Worm (Caenorhabditis elegans) whole organism, early embryonic: Measurements from ENCODE around the gene F08G5.3.

Experiments
- B0310.2 ChIP-seq: sonication (generic microtip); optimal IDR thresholded peaks from 2 replicates; lab custom pipeline; 2016; ENCODE audit warnings: mild to moderate bottlenecking, missing genetic modification characterization, missing compliant biosample characterization
- F13C5.2 ChIP-seq: sonication (generic microtip); optimal IDR thresholded peaks from 2 replicates; lab custom pipeline; 2017; ENCODE audit warnings: mild to moderate bottlenecking, missing genetic modification characterization, inconsistent platforms, missing compliant biosample characterization
- aly-1 ChIP-seq: sonication (generic microtip); optimal IDR thresholded peaks from 2 replicates; lab custom pipeline; 2016; ENCODE audit warnings: missing genetic modification characterization, missing compliant biosample characterization
- ama-1 ChIP-seq: fragments of 150-350 bp; optimal IDR thresholded peaks from 2 replicates; lab custom pipeline; 2014
- ceh-13 ChIP-seq: fragments of 200-800 bp; sonication (Bioruptor generic); optimal IDR thresholded peaks from 2 replicates; lab custom pipeline; 2018; ENCODE audit warnings: mild to moderate bottlenecking, missing genetic modification characterization, missing compliant biosample characterization
- ceh-36 ChIP-seq: sonication (generic microtip); optimal IDR thresholded peaks from 2 replicates; lab custom pipeline; 2016; ENCODE audit warnings: missing genetic modification characterization, inconsistent platforms, missing compliant biosample characterization
- ets-7 ChIP-seq: sonication (generic microtip); optimal IDR thresholded peaks from 2 replicates; lab custom pipeline; 2016; ENCODE audit warnings: missing genotype, missing genetic modification characterization, missing compliant biosample characterization
- flt-1 ChIP-seq: fragments of 200-800 bp; sonication (Bioruptor generic); IDR thresholded peaks from 2 replicates; pipeline ENCODE4 v1.3.6; 2022; ENCODE audit warnings: missing genetic modification characterization, missing compliant biosample characterization
- hmbx-1 ChIP-seq: sonication (generic microtip); optimal IDR thresholded peaks from 2 replicates; lab custom pipeline; 2016; ENCODE audit warnings: mild to moderate bottlenecking, missing genetic modification characterization, missing compliant biosample characterization
- hmg-4 ChIP-seq: fragments of 200-800 bp; sonication (Bioruptor generic); optimal IDR thresholded peaks from 2 replicates; lab custom pipeline; 2018; ENCODE audit warnings: mild to moderate bottlenecking, missing genetic modification characterization, missing compliant biosample characterization
- hnd-1 ChIP-seq: sonication (generic microtip); optimal IDR thresholded peaks from 2 replicates; lab custom pipeline; 2016; ENCODE audit warnings: missing genetic modification characterization, missing compliant biosample characterization
- pes-1 ChIP-seq: fragments of 200-800 bp; sonication (Bioruptor generic); IDR thresholded peaks from 2 replicates; pipeline ENCODE4 v1.3.6; 2022; ENCODE audit warnings: missing genetic modification reagents, missing genetic modification characterization, missing compliant biosample characterization
- scrt-1 ChIP-seq: fragments of 200-800 bp; sonication (Bioruptor generic); IDR thresholded peaks from 2 replicates; pipeline ENCODE4 v1.3.6; 2022; ENCODE audit warnings: missing genetic modification characterization, missing compliant biosample characterization
- sea-1 ChIP-seq: fragments of 200-800 bp; sonication (Bioruptor generic); conservative IDR thresholded peaks from 2 replicates; pipeline ENCODE4 v1.3.6; 2022; ENCODE audit warnings: missing genetic modification characterization, missing compliant biosample characterization
- tbx-11 ChIP-seq: fragments of 200-800 bp; sonication (Bioruptor generic); IDR thresholded peaks from 2 replicates; pipeline ENCODE4 v1.3.6; 2022; ENCODE audit warnings: missing genetic modification characterization, missing compliant biosample characterization
- tbx-37 ChIP-seq: fragments of 200-800 bp; sonication (Bioruptor generic); conservative IDR thresholded peaks from 2 replicates; pipeline ENCODE4 v1.3.6; 2022; ENCODE audit warnings: missing genetic modification reagents, missing genetic modification characterization, missing compliant biosample characterization
- tra-4 ChIP-seq: sonication (generic microtip); optimal IDR thresholded peaks from 2 replicates; lab custom pipeline; 2017; ENCODE audit warnings: missing genetic modification characterization, missing compliant biosample characterization

The F08G5.3 gene

DNA sequence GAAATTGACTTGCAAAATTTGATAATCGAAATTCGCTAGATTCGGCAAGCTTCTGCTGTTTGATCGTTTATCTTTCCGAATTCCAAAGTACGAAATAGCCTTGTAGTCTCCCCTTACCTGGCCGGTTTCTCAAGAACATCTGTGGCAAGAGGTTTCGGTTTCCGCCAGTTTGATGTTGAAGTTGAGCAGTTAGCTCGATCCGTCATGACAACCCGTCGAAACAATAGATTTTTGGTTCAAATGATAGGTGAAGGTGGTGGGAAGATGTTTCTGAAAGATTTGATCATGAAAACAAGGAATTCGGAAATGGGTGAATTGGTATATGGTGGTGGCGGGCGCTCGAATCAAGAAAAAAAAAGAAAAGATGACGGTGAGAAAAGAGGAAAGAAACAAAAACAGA, 18.9 kb downstream of the F08G5.3 start, which contains the start of gene acs-20:
Gene acs-20 (minus strand): TSS at position 270 of the 400 bp plus-strand sequence.
- TF ChIP-seq hnd-1 (tag; lab: Kevin White, UChicago) = no peak
- TF ChIP-seq ceh-13 = no peak
- TF ChIP-seq sea-1 (GFP tag; lab: Robert Waterston, UW) = no peak
- no peak for TF ChIP-seq scrt-1 (GFP tag; lab: Robert Waterston, UW)
- TF ChIP-seq hmg-4 (GFP tag; lab: Kevin White, UChicago) = no peak
- no peak for TF ChIP-seq tbx-37 (GFP tag; lab: Robert Waterston, UW)
- TF ChIP-seq ets-7 = no peak
- no peak for TF ChIP-seq ama-1 (lab: Kevin White, UChicago)
- TF ChIP-seq B0310.2 (tag; lab: Kevin White, UChicago) = no peak
- no peak for TF ChIP-seq ceh-36 (tag; lab: Kevin White, UChicago)
- no peak for TF ChIP-seq tra-4
- no peak for TF ChIP-seq flt-1
- no peak for TF ChIP-seq F13C5.2
- TF ChIP-seq aly-1 (tag; lab: Kevin White, UChicago) = no peak
- TF ChIP-seq hmbx-1 (tag; lab: Kevin White, UChicago) = no peak
- TF ChIP-seq tbx-11 (GFP tag; lab: Robert Waterston, UW) = no peak
- TF ChIP-seq pes-1 (GFP tag; lab: Robert Waterston, UW) = no peak

DNA sequence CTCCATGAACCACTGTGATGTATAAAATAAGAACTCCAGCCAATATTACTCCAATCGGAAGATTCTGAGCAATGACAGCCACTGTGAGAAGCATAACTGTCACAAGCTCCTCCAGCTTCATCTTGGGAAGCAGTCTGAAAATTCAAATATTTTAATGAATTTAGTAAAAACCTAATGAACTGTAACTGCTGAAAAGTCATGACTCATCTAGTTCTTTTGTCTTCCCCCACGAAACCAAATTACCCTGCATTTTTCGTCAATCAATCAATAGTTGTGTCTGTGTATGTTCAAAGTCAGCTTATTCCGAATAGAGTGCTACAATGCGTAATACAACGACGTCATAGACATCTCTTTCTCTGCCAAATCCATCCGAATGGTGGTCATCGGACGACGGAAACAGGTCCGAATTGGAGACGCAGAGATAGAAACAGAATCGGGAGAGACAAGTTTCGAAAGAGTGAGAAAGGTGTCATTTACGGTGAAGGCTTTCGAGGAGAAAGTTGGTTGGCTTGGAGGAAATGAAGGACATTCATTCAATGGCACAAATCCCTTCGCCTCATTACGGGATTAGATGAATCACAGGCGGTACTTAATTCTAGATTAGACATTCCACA, 20.6 kb downstream of the F08G5.3 start:
- no peak for TF ChIP-seq hmg-4 (GFP tag; lab: Kevin White, UChicago)
- TF ChIP-seq tbx-37 (GFP tag; lab: Robert Waterston, UW) = no peak
- no peak for TF ChIP-seq sea-1 (GFP tag; lab: Robert Waterston, UW)
- TF ChIP-seq scrt-1 (GFP tag; lab: Robert Waterston, UW) = no peak
- no peak for TF ChIP-seq aly-1 (tag; lab: Kevin White, UChicago)

DNA sequence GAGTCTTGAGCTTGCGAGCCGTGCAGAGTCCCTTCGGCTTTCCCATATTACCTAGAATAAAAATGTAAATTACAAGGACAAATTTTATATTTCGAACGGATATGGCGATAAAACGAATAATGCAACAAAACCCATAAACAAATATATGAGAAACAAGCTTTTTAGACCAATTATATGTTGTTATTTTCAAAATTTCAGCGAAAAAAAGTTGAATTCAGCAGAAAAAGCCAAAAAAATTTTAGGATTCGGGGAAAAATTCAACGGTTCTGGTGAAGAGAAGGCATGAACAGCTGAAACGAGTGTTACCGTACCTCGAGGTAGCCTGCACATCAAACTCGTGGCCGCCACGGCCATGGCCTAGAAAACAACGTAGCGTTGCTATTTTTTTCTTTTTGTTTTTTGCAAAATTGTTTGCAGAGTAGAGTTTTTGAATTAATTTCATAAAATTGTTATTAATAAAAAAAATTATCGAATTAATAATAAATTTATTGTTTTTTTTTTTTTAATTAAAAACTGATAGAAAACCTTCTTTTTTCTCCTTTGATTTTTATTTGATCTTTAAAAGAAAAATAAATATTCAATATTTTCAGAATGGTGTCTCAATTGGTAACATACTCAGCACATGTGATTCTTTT, 26.3 kb downstream of the F08G5.3 start, which contains the start of the genes rps-23 and dpm-3:
Gene rps-23 (minus strand): TSS at position 51 of the 635 bp plus-strand sequence.
Gene dpm-3 (plus strand): TSS at position 585 of the 635 bp plus-strand sequence.
- TF ChIP-seq flt-1 (peak; percentile 59), ceh-36 (tag; lab: Kevin White, UChicago) (peak; percentile 2), B0310.2 (tag; lab: Kevin White, UChicago) (peak; percentile 15), tbx-37 (GFP tag; lab: Robert Waterston, UW) (peak; percentile 83), tbx-11 (GFP tag; lab: Robert Waterston, UW) (peak; percentile 57; the same call in 1 of the 2 replicates), F13C5.2 (peak; percentile 52), ceh-13 (no peak), hnd-1 (tag; lab: Kevin White, UChicago) (peak; percentile 11), pes-1 (GFP tag; lab: Robert Waterston, UW) (peak; percentile 83), aly-1 (tag; lab: Kevin White, UChicago) (no peak), hmg-4 (GFP tag; lab: Kevin White, UChicago) (peak; percentile 29), ama-1 (lab: Kevin White, UChicago) (no peak)

DNA sequence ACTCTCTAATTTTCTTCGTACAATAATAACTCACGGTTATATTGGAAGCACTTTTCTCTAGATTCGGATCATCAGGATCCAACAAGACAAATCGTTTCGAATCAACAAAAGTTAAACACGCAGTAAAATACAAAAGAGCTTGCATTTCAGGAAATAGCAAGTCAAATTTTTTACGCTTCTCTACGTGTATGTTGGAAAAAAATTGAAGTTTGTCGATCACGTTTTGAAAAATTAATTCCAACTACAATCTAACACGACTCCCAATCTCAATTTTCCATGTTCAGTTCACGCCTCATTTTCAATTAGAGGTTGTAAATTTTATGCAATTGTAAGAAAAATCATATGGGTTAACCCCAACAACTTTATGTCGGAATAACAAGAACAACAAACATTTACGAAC, 27.4 kb downstream of the F08G5.3 start, which contains the start of gene spe-45:
Gene spe-45 (minus strand): TSS at position 145 of the 400 bp plus-strand sequence.
- no peak for TF ChIP-seq hmbx-1 (tag; lab: Kevin White, UChicago)
- no peak for TF ChIP-seq ceh-36 (tag; lab: Kevin White, UChicago)
- no peak for TF ChIP-seq ama-1 (lab: Kevin White, UChicago)
- TF ChIP-seq tbx-37 (GFP tag; lab: Robert Waterston, UW) = no peak
- no peak for TF ChIP-seq F13C5.2
- TF ChIP-seq tbx-11 (GFP tag; lab: Robert Waterston, UW) = no peak
- no peak for TF ChIP-seq hnd-1 (tag; lab: Kevin White, UChicago)
- TF ChIP-seq sea-1 (GFP tag; lab: Robert Waterston, UW) = no peak
- no peak for TF ChIP-seq tra-4
- no peak for TF ChIP-seq ets-7
- TF ChIP-seq pes-1 (GFP tag; lab: Robert Waterston, UW) = no peak
- no peak for TF ChIP-seq hmg-4 (GFP tag; lab: Kevin White, UChicago)
- TF ChIP-seq flt-1 = no peak

DNA sequence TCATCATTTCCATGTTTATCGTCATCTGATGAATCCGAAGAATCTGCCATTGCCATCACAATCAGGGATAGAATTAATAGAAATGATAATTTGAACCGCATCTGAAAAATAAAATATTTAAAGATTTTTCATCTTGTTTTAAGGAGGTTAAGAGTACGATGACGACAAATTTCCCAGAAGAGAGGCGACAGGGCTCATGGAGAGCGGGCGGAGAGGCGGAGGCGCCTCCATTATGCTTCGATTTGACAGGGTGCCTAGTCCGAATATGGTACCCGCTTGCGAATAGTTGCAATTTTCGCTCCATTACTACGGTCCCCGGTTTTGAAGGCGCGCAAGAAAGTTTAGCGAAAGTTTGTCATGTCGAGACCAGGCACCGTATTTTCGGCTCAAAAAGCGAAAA, 32.3 kb downstream of the F08G5.3 start, which contains the start of gene F28D1.6:
Gene F28D1.6 (minus strand): TSS at position 101 of the 400 bp plus-strand sequence.
- TF ChIP-seq hmbx-1 (tag; lab: Kevin White, UChicago) = no peak
- TF ChIP-seq B0310.2 (tag; lab: Kevin White, UChicago) = no peak
- TF ChIP-seq tbx-11 (GFP tag; lab: Robert Waterston, UW) = no peak
- TF ChIP-seq flt-1 = no peak
- TF ChIP-seq hnd-1 (tag; lab: Kevin White, UChicago) = no peak
- no peak for TF ChIP-seq tra-4
- TF ChIP-seq F13C5.2 = no peak
- TF ChIP-seq ama-1 (lab: Kevin White, UChicago) = no peak
- no peak for TF ChIP-seq ceh-36 (tag; lab: Kevin White, UChicago)
- no peak for TF ChIP-seq ets-7
- no peak for TF ChIP-seq tbx-37 (GFP tag; lab: Robert Waterston, UW)
- no peak for TF ChIP-seq sea-1 (GFP tag; lab: Robert Waterston, UW)
- TF ChIP-seq hmg-4 (GFP tag; lab: Kevin White, UChicago) = no peak
- no peak for TF ChIP-seq ceh-13
- no peak for TF ChIP-seq aly-1 (tag; lab: Kevin White, UChicago)
- no peak for TF ChIP-seq pes-1 (GFP tag; lab: Robert Waterston, UW)
- no peak for TF ChIP-seq scrt-1 (GFP tag; lab: Robert Waterston, UW)

DNA sequence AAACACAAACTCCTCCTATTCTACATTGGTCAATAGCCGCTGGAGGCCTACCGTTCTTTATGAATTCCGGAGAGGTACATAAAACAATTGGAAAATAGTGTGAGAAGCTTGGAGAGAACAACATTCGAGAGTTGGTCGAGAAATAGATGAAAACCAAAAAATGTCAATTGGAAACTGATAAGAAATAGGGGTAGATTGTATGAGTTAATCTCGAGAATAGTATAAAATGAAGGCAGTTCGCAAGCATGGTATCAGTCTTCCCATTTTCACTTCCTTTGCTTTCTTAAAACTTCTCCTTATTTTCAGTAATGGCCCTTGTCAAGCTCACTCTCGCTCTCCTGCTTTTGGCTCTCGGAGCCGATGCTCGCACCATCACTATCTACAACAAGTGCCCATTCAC, 34.5 kb downstream of the F08G5.3 start, which contains the start of gene thn-2:
Gene thn-2 (plus strand): TSS at position 307 of the 400 bp plus-strand sequence.
- TF ChIP-seq sea-1 (GFP tag; lab: Robert Waterston, UW) (no peak), ceh-36 (tag; lab: Kevin White, UChicago) (no peak), pes-1 (GFP tag; lab: Robert Waterston, UW) (no peak), hnd-1 (tag; lab: Kevin White, UChicago) (no peak), F13C5.2 (no peak), ceh-13 (no peak), tbx-11 (GFP tag; lab: Robert Waterston, UW) (no peak), hmg-4 (GFP tag; lab: Kevin White, UChicago) (no peak), scrt-1 (GFP tag; lab: Robert Waterston, UW) (no peak), tra-4 (no peak), aly-1 (tag; lab: Kevin White, UChicago) (no peak), hmbx-1 (tag; lab: Kevin White, UChicago) (no peak), B0310.2 (tag; lab: Kevin White, UChicago) (no peak), ets-7 (no peak), tbx-37 (GFP tag; lab: Robert Waterston, UW) (no peak)
